Worm (Caenorhabditis elegans) whole organism, midembryonic: Measurements from ENCODE around the gene str-190.

Experiments used
- T22C8.4 ChIP-seq: fragments of 200-800 bp; sonication (Bioruptor generic); IDR thresholded peaks from 2 replicates; pipeline ENCODE4 v1.3.6; 2022; ENCODE audit warnings: missing genetic modification characterization, missing compliant biosample characterization
- cog-1 ChIP-seq: sonication (generic microtip); optimal IDR thresholded peaks from 2 replicates; lab custom pipeline; 2016; ENCODE audit warnings: missing genetic modification characterization, missing compliant biosample characterization
- flt-1 ChIP-seq: fragments of 200-800 bp; sonication (Bioruptor generic); IDR thresholded peaks from 2 replicates; pipeline ENCODE4 v1.3.6; 2022; ENCODE audit warnings: missing genetic modification characterization, missing compliant biosample characterization
- klf-2 ChIP-seq: fragments of 200-800 bp; sonication (Bioruptor generic); conservative IDR thresholded peaks from 2 replicates; pipeline ENCODE4 v1.3.6; 2022; ENCODE audit warnings: missing genetic modification reagents, missing genetic modification characterization, missing compliant biosample characterization
- med-1 ChIP-seq: sonication (generic microtip); optimal IDR thresholded peaks from 2 replicates; lab custom pipeline; 2017; ENCODE audit warnings: missing genetic modification characterization, mild to moderate bottlenecking, missing compliant biosample characterization, antibody characterized with exemption, missing genetic modification reagents; ENCODE audit not compliant: insufficient read depth
- ref-1 ChIP-seq: fragments of 200-800 bp; sonication (Bioruptor generic); conservative IDR thresholded peaks from 2 replicates; pipeline ENCODE4 v1.3.6; 2022; ENCODE audit warnings: missing genetic modification reagents, missing genetic modification characterization, missing compliant biosample characterization
- tab-1 ChIP-seq: fragments of 200-800 bp; sonication (Bioruptor generic); IDR thresholded peaks from 2 replicates; pipeline ENCODE4 v1.3.6; 2022; ENCODE audit warnings: missing genetic modification characterization, missing compliant biosample characterization
- ztf-23 ChIP-seq: fragments of 200-800 bp; sonication (Bioruptor generic); IDR thresholded peaks from 2 replicates; pipeline ENCODE4 v1.3.6; 2022; ENCODE audit warnings: missing genetic modification reagents, missing genetic modification characterization, missing compliant biosample characterization
- ztf-29 ChIP-seq: fragments of 200-800 bp; sonication (Bioruptor generic); IDR thresholded peaks from 2 replicates; pipeline ENCODE4 v1.3.6; 2022; ENCODE audit warnings: missing genetic modification reagents, missing genetic modification characterization, missing compliant biosample characterization

The str-190 gene

DNA sequence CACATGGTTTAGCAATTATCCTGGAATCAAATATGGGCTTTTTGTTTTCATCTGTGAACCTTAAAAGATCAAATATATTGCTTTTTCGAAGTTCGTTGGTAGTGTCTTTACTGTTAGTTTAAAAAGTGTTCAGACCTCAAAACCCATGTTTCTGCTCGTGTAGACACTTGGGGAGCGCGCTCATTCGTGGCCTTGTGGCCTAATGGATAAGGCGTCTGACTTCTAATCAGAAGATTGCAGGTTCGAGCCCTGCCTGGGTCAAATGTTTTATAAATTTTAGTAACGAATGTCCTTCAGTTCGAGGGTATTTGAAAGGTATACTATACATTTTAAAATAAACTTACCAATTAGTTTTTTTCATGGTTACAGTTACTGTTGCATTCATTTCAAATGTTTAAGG, 27.9 kb upstream of the str-190 start:
- no peak for TF ChIP-seq cog-1
- no peak for TF ChIP-seq flt-1 (GFP tag; lab: Robert Waterston, UW)
- TF ChIP-seq ref-1 (GFP tag; lab: Robert Waterston, UW), result no peak
- TF ChIP-seq tab-1 (GFP tag; lab: Robert Waterston, UW), result no peak
- no peak for TF ChIP-seq ztf-29 (GFP tag; lab: Robert Waterston, UW)
- no peak for TF ChIP-seq T22C8.4 (GFP tag; lab: Robert Waterston, UW)
- TF ChIP-seq ztf-23 (GFP tag; lab: Robert Waterston, UW), result no peak
- TF ChIP-seq klf-2, result no peak
- TF ChIP-seq med-1 (GFP tag; lab: Kevin White, UChicago), result no peak

DNA sequence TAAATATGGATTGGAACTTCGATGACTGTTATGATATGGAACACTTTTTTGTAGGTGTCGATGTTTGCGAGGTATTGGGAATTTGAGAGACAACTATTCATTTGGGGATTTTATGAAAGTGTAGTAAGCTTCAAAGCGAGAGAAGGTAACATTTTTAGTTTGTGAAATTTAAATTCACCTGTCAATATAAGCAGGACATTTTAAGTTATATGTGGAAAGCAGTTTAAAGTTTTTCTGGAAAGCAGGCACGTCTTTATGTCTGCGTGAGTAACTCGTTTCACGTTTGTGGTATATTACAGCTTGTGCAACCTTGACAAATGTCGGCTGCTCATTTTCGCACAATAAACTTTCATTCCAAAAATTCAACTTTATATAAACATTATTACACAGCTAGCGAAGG, 26.0 kb upstream of the str-190 start, which contains the start of gene srh-229:
TSS of gene srh-229 (minus strand) at position 101 of the 400 bp plus-strand sequence.
- TF ChIP-seq ztf-23 (GFP tag; lab: Robert Waterston, UW), result no peak

DNA sequence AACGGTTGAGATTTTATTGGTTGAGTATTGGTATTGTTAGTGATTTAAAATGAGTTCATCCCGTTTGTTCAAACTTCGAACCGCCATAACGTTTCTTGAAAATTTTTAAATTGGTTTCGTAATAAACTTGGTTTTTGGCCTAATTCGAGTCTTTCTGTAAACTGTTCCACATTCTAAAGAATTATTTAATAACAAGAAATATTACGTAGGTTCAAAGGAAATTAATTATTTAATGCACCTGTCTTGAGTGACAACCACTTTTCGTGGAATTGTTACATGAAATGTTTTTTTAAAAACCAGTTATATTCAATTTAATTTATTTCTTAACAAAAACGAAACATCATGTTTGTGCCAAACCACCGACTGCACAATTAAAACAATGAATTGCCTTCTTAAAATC, 22.9 kb upstream of the str-190 start:
- TF ChIP-seq med-1 (GFP tag; lab: Kevin White, UChicago) (no peak), ztf-23 (GFP tag; lab: Robert Waterston, UW) (no peak), ztf-29 (GFP tag; lab: Robert Waterston, UW) (no peak), tab-1 (GFP tag; lab: Robert Waterston, UW) (no peak), flt-1 (GFP tag; lab: Robert Waterston, UW) (no peak), cog-1 (no peak), klf-2 (no peak), T22C8.4 (GFP tag; lab: Robert Waterston, UW) (no peak), ref-1 (GFP tag; lab: Robert Waterston, UW) (no peak)

DNA sequence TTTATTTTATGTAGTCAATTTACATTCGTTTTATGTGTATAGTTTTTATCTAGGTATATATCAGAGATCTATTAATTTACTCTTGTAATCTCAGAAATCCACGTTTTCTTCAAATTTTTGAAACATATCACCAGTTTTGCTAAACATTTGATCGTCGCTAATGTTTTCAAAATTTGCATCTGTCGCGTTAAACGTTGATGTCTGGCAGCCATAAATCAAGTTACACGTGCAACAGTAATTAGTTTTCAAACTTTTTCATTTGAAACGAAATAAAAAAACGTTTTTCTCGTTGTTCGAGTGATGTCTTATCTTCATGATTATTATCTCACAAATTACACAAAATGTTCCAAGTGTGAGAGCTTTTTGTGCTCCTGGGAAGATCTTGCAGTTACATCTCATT, 19.1 kb upstream of the str-190 start, which contains the start of gene srh-79:
TSS of gene srh-79 (plus strand) at position 301 of the 400 bp plus-strand sequence.
- TF ChIP-seq T22C8.4 (GFP tag; lab: Robert Waterston, UW) (no peak), ztf-29 (GFP tag; lab: Robert Waterston, UW) (no peak), klf-2 (no peak), ref-1 (GFP tag; lab: Robert Waterston, UW) (no peak), flt-1 (GFP tag; lab: Robert Waterston, UW) (no peak), tab-1 (GFP tag; lab: Robert Waterston, UW) (no peak)

DNA sequence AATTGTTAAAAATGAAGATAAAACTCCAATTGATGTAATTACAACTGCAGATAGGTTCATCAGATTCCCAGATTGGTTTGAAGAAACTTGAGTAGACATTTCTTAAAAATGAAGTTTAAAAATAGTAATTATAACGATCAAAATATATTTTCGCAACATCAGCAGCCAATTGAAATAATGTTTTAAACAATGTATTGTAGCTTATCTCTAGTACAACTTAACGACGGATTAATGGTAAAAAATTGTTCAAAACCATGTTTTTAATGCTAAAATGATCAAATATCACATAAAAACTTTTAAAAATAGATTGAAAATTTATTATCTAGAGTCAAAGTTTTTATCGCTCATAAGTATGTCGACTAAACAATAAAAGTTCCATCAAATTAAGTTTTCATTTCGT, 16.9 kb upstream of the str-190 start, which contains the start of gene srbc-11:
TSS of gene srbc-11 (minus strand) at position 101 of the 400 bp plus-strand sequence.
- no peak for TF ChIP-seq tab-1 (GFP tag; lab: Robert Waterston, UW)
- no peak for TF ChIP-seq ztf-29 (GFP tag; lab: Robert Waterston, UW)
- no peak for TF ChIP-seq klf-2
- no peak for TF ChIP-seq ref-1 (GFP tag; lab: Robert Waterston, UW)
- no peak for TF ChIP-seq flt-1 (GFP tag; lab: Robert Waterston, UW)

DNA sequence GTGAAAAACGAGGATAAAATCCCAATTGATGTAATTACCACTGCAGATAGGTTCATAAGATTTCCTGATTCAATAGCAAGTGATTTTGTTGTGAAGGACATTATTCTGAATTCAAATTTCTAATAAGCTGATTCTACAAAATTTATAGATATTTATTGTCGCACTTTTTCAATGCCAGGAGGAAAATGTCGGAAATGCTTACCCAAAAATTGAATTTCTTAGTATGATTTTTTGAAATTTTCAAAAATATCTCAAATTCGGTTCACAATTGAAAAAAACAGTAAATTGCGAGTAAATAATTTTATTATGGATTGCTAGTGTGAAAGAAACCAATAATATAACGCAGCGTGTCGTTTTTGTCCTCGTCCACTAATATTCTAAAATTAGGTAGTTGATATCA, 14.6 kb upstream of the str-190 start, which contains the start of gene srbc-10:
TSS of gene srbc-10 (minus strand) at position 101 of the 400 bp plus-strand sequence.
- no peak for TF ChIP-seq T22C8.4 (GFP tag; lab: Robert Waterston, UW)
- no peak for TF ChIP-seq ztf-23 (GFP tag; lab: Robert Waterston, UW)
- no peak for TF ChIP-seq tab-1 (GFP tag; lab: Robert Waterston, UW)
- TF ChIP-seq med-1 (GFP tag; lab: Kevin White, UChicago), result no peak
- TF ChIP-seq ref-1 (GFP tag; lab: Robert Waterston, UW), result no peak
- no peak for TF ChIP-seq cog-1
- no peak for TF ChIP-seq flt-1 (GFP tag; lab: Robert Waterston, UW)
- TF ChIP-seq klf-2, result no peak
- TF ChIP-seq ztf-29 (GFP tag; lab: Robert Waterston, UW), result no peak

DNA sequence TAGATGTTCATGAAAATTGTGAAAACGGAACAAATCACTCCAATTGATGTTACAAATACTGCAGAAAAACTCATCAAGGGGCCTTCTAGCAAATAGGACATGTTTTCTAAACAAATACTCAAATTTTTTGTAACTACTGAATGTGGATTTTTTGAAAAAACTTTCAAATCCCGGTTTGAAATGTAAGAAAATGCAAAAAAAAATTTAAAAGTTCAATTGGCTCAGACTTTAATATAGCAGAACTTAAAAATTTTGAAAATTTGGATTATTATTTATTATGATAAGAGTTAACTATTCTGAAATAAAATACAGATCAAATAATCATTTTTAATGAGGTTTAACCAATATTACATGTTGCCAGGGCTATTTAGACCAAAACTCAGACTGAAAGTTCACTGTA, 12.0 kb upstream of the str-190 start, which contains the start of gene srbc-9:
TSS of gene srbc-9 (minus strand) at position 101 of the 400 bp plus-strand sequence.
- TF ChIP-seq ztf-29 (GFP tag; lab: Robert Waterston, UW) (no peak), T22C8.4 (GFP tag; lab: Robert Waterston, UW) (no peak), ref-1 (GFP tag; lab: Robert Waterston, UW) (no peak), ztf-23 (GFP tag; lab: Robert Waterston, UW) (no peak), klf-2 (no peak), med-1 (GFP tag; lab: Kevin White, UChicago) (no peak), flt-1 (GFP tag; lab: Robert Waterston, UW) (no peak), cog-1 (no peak), tab-1 (GFP tag; lab: Robert Waterston, UW) (no peak)

DNA sequence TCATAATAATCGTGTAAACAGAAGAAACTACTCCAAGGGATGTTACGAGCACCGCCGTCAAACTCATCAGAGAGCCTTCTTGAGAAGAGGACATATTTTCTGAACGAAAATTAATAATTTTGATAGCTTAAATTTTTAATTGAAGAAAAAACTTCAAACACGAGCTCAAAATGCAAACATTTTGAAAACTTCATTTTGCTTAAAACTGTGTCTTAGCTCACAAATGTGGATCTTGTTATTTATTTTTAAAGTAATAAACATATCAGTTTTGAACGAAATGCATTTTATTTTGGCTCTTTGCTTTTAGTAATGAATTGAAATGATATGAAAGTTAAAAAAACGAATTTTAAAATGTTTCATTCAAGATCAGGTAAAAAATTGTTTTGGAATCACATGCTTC, 9.2 kb upstream of the str-190 start, which contains the start of gene srbc-7:
TSS of gene srbc-7 (minus strand) at position 101 of the 400 bp plus-strand sequence.
- TF ChIP-seq T22C8.4 (GFP tag; lab: Robert Waterston, UW), result no peak
- TF ChIP-seq ztf-29 (GFP tag; lab: Robert Waterston, UW), result no peak
- no peak for TF ChIP-seq ztf-23 (GFP tag; lab: Robert Waterston, UW)
- no peak for TF ChIP-seq flt-1 (GFP tag; lab: Robert Waterston, UW)
- TF ChIP-seq ref-1 (GFP tag; lab: Robert Waterston, UW), result no peak
- TF ChIP-seq tab-1 (GFP tag; lab: Robert Waterston, UW), result no peak
- TF ChIP-seq cog-1, result no peak
- no peak for TF ChIP-seq klf-2
- TF ChIP-seq med-1 (GFP tag; lab: Kevin White, UChicago), result no peak

DNA sequence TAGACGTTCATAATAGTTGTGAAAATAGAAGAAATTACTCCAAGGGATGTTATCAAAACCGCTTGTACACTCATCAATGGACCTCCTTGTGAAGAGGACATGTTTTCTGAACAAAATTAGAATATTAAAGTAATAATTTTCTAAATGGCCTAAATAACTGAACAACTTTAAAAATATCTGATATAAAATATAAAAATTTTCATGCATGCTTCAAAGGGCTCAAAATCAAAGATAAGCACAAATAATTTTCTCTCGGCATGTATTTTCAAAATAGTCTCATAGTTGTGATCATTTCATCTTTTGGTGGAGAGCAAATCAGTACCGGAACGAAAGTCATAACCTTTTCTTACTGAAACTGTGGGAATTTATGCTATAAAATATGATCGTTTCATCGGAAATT, 6.7 kb upstream of the str-190 start, which contains the start of gene srbc-8:
TSS of gene srbc-8 (minus strand) at position 101 of the 400 bp plus-strand sequence.
- TF ChIP-seq T22C8.4 (GFP tag; lab: Robert Waterston, UW) (no peak), cog-1 (no peak), med-1 (GFP tag; lab: Kevin White, UChicago) (no peak)

DNA sequence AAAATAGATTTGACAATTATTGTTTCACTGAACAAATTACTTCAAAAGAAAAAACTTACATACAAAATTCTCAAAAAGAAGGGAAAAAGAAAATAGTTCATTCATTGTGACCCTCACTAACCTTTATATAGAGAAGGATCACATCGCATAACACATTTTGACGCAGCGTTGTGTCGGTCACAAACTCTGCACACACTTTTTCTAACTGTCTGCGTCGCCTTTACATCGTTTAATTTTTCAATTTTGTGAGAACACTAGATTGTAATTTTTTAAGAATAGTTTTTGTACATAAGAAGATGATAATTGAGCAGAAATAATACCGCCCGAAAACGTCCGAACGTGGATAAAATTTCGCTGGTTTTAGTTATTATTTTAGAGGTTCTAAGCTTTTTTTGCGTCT, 2.6 kb upstream of the str-190 start, which contains the start of gene C18B10.6:
TSS of gene C18B10.6 (minus strand) at position 101 of the 400 bp plus-strand sequence.
- TF ChIP-seq ref-1 (GFP tag; lab: Robert Waterston, UW) (no peak), T22C8.4 (GFP tag; lab: Robert Waterston, UW) (no peak), klf-2 (no peak), tab-1 (GFP tag; lab: Robert Waterston, UW) (no peak), ztf-29 (GFP tag; lab: Robert Waterston, UW) (no peak), flt-1 (GFP tag; lab: Robert Waterston, UW) (no peak), ztf-23 (GFP tag; lab: Robert Waterston, UW) (no peak), cog-1 (no peak), med-1 (GFP tag; lab: Kevin White, UChicago) (no peak)
